Fruit fly (Drosophila melanogaster) S2 (cell line): ENCODE results near the gene CG14568.

Source experiments
- CG8478 ChIP-seq: fragments of >200 bp; optimal IDR thresholded peaks from 2 replicates; lab custom pipeline; 2018
- CTCF ChIP-seq, 2 experiments: fragments of >200 bp; optimal IDR thresholded peaks; 2 replicates each; lab custom pipeline; 2018

DNA sequence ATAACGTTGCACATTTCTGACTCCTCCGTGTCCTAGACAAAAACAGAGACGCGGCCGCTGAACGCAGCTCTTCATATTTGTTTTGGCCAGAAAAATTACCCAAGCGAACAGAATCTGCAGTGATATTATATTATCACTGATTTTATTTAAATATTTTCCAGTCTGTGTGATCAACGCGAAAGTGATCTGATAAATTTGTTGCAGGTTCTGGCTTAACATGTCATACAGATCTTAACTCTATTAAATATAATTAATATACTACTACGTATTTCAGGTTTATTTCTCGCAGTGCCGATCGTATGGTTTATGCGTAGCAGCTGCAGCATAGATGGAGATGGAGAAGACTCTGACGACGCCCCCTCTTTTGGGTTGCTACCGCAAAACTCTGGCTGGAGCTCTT lies 12.4 kb downstream of the CG14568 start:
- TF ChIP-seq CG8478 (lab: Kevin White, UChicago) (no peak), CTCF (optimal IDR thresholded peaks at IDR 0.05; lab: Kevin White, UChicago) (no peak)
